Fruit fly (Drosophila melanogaster): ENCODE measurements around the gene B4.

B4 gene

DNA sequence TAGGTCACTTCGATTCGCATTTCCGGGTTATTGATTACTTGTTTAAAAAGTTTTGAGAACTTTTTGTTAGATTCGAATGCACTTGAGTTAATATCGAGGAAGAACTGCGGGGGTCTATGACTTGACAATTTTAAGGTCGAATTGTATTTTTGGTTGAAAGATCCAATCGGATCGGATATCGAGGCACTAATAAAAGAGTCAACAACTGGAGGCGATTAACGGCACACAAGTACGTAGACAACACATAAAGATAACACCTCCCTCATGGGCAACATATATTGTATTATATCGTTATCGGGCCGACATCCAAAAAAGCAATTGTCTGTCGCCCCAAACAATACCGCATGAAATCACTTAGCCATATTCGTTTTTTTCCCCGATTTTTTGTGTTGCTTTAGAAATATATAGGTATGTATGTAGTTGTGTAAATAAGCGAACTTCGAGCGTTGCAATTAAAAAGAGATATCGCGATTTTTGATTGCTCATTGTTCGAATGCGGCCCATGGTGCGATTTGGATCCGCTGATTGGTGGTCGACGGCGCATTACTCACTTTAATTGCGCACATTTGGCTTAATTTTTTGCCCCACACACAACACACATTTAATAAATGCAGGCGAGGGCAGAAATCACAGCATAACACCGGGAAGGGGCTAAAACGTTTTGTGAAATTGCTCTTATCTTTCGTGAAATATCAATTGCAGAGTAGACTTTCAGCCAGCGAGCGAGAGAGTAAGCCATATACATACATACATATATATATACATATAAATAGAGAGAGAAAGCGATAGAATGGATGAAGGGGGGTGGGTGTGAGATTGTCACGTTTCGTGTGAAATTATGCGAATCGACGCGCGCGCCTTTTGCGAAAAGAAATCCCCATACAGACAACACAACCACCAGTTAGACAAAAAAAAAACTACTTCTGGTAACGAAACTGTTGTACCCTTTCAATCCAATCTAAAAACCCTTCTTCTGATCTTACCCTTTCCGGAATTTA is 38.0 kb downstream of the B4 start (continued):
- no peak for TF ChIP-seq Sry-δ (GFP tag; optimal IDR thresholded peaks at IDR 0.05)
- no peak for TF ChIP-seq Ravus (GFP tag; IDR thresholded peaks at IDR 0.05)
- TF ChIP-seq pros (GFP tag; optimal IDR thresholded peaks at IDR 0.05), result peak; percentile 5
- peak; percentile 52; the same call in 1 of the 2 replicates for TF ChIP-seq rib (GFP tag; IDR thresholded peaks at IDR 0.05)
- TF ChIP-seq CG4707 (GFP tag; optimal IDR thresholded peaks at IDR 0.05), result peak; percentile 64
- TF ChIP-seq twi (tag; optimal IDR thresholded peaks at IDR 0.05), result no peak
- no peak for TF ChIP-seq wdn (GFP tag; IDR thresholded peaks at IDR 0.05)
- no peak for TF ChIP-seq cas (GFP tag; IDR thresholded peaks at IDR 0.05)
- peak; percentile 27 for TF ChIP-seq Nf-YB (GFP tag; optimal IDR thresholded peaks at IDR 0.05)
- peak; percentile 74 for TF ChIP-seq exex (tag; optimal IDR thresholded peaks at IDR 0.05)
- no peak for TF ChIP-seq CG12659 (GFP tag; optimal IDR thresholded peaks at IDR 0.05)
- no peak for TF ChIP-seq MBD-R2 (GFP tag; IDR thresholded peaks at IDR 0.05)
- TF ChIP-seq caup (GFP tag; optimal IDR thresholded peaks at IDR 0.05; ENCODE audit: severe bottlenecking), result peak; percentile 10
- TF ChIP-seq ATbp (GFP tag; optimal IDR thresholded peaks at IDR 0.05), result no peak
- peak; percentile 41 for TF ChIP-seq Nf-YC (tag; optimal IDR thresholded peaks at IDR 0.05)
- peak; percentile 1 for TF ChIP-seq Ets65A (GFP tag)
- TF ChIP-seq sug (tag; optimal IDR thresholded peaks at IDR 0.05), result peak; percentile 20
- TF ChIP-seq CG13894 (tag; optimal IDR thresholded peaks at IDR 0.05), result peak; percentile 35
- no peak for TF ChIP-seq Fer2 (tag; optimal IDR thresholded peaks at IDR 0.05)
- no peak for TF ChIP-seq Elba2 (GFP tag; optimal IDR thresholded peaks at IDR 0.05)
- no peak for TF ChIP-seq Mes4 (GFP tag; optimal IDR thresholded peaks at IDR 0.05)
- peak; percentile 47; the same call in 2 of the 3 replicates for TF ChIP-seq row (GFP tag; IDR thresholded peaks at IDR 0.05)

dm6 chr2L:13509533-13510240 is 39.4 kb downstream of the B4 start:
- no peak for TF ChIP-seq CG12071 (GFP tag; optimal IDR thresholded peaks at IDR 0.05)
- no peak for TF ChIP-seq CG14441 (GFP tag; IDR thresholded peaks at IDR 0.05)
- no peak for TF ChIP-seq Camta (GFP tag; optimal IDR thresholded peaks at IDR 0.05)
- TF ChIP-seq mld (GFP tag; IDR thresholded peaks at IDR 0.05; ENCODE audit: partially characterized antibody), result 0 out of 3 replicates have a peak, but pooled peaks have one; percentile 45
- TF ChIP-seq knrl (GFP tag; IDR thresholded peaks at IDR 0.05; ENCODE audit: partially characterized antibody), result 0 out of 3 replicates have a peak, but pooled peaks have one; percentile 18
- no peak for TF ChIP-seq kni (GFP tag; optimal IDR thresholded peaks at IDR 0.05)
- TF ChIP-seq Ets65A (GFP tag), result peak; percentile 66
- no peak for TF ChIP-seq Doc2 (GFP tag; IDR thresholded peaks at IDR 0.05)
- no peak for TF ChIP-seq Lim3 (GFP tag; IDR thresholded peaks at IDR 0.05)
- no peak for TF ChIP-seq CG4424 (GFP tag; optimal IDR thresholded peaks at IDR 0.05)
- no peak for TF ChIP-seq ase (GFP tag; IDR thresholded peaks at IDR 0.05)
- TF ChIP-seq p53 (GFP tag; optimal IDR thresholded peaks at IDR 0.05), result no peak
- peak; percentile 11 for TF ChIP-seq CG1832 (GFP tag; optimal IDR thresholded peaks at IDR 0.05)
- no peak for TF ChIP-seq CG11247 (GFP tag; IDR thresholded peaks at IDR 0.05)
- no peak for TF ChIP-seq phol (tag; optimal IDR thresholded peaks at IDR 0.05)
- no peak for TF ChIP-seq CG14710 (tag; optimal IDR thresholded peaks at IDR 0.05)
- 0 out of 3 replicates have a peak, but pooled peaks have one; percentile 15 for TF ChIP-seq dysf (GFP tag; IDR thresholded peaks at IDR 0.05)
- TF ChIP-seq CG8359 (GFP tag; optimal IDR thresholded peaks at IDR 0.05; ENCODE audit: borderline replicate concordance), result no peak
- no peak for TF ChIP-seq cas (GFP tag; IDR thresholded peaks at IDR 0.05)
- TF ChIP-seq chinmo (GFP tag; IDR thresholded peaks at IDR 0.05; ENCODE audit: partially characterized antibody), result 0 out of 4 replicates have a peak, but pooled peaks have one; percentile 13
- no peak for TF ChIP-seq CG34422 (GFP tag; IDR thresholded peaks at IDR 0.05)
- TF ChIP-seq Oaz (GFP tag; IDR thresholded peaks at IDR 0.05), result no peak
- peak; percentile 60 for TF ChIP-seq Med (GFP tag)
- TF ChIP-seq CG4282 (GFP tag; optimal IDR thresholded peaks at IDR 0.05), result no peak
- no peak for TF ChIP-seq CG12155 (GFP tag; optimal IDR thresholded peaks at IDR 0.05)
- no peak for TF ChIP-seq D19B (GFP tag; optimal IDR thresholded peaks at IDR 0.05)
- TF ChIP-seq CG1024 (GFP tag; IDR thresholded peaks at IDR 0.05), result no peak

All from whole organism, embryonic.